Worm (Caenorhabditis elegans): ENCODE results near the gene F42H10.6.

ce11 chrIII:8494708-8495107 is 14.5 kb upstream of the F42H10.6 start, which contains the start of gene pac-1:
- TF ChIP-seq ceh-28 (tag; optimal IDR thresholded peaks at IDR 0.05) (no peak), nhr-28 (tag; optimal IDR thresholded peaks at IDR 0.05) (no peak), ztf-4 (tag; optimal IDR thresholded peaks at IDR 0.05) (no peak), nhr-77 (tag; optimal IDR thresholded peaks at IDR 0.05) (no peak), mdl-1 (tag; optimal IDR thresholded peaks at IDR 0.05) (no peak), pha-4 (tag; optimal IDR thresholded peaks at IDR 0.05) (no peak)
